Worm (Caenorhabditis elegans) whole organism, L1 larva: ENCODE data around the gene Y53F4B.17.

Source experiments
- C16A3.4 ChIP-seq: fragments of 150-350 bp; optimal IDR thresholded peaks from 2 replicates; lab custom pipeline; 2014; ENCODE audit warnings: missing biosample characterization, missing genetic modification characterization
- C34B4.2 ChIP-seq: sonication (generic microtip); optimal IDR thresholded peaks from 2 replicates; lab custom pipeline; 2017; ENCODE audit warnings: mild to moderate bottlenecking, missing genetic modification characterization, missing compliant biosample characterization
- aly-2 ChIP-seq: fragments of 150-350 bp; optimal IDR thresholded peaks from 2 replicates; lab custom pipeline; 2014; ENCODE audit warnings: missing biosample characterization, missing genetic modification characterization
- ama-1 ChIP-seq: fragments of 150-350 bp; optimal IDR thresholded peaks from 2 replicates; lab custom pipeline; 2014
- blmp-1 ChIP-seq: fragments of 150-350 bp; optimal IDR thresholded peaks from 2 replicates; lab custom pipeline; 2014; ENCODE audit warnings: missing biosample characterization, missing genetic modification characterization
- ceh-63 ChIP-seq: fragments of 200-800 bp; sonication (Bioruptor generic); optimal IDR thresholded peaks from 2 replicates; lab custom pipeline; 2018; ENCODE audit warnings: mild to moderate bottlenecking, missing genetic modification characterization, missing compliant biosample characterization
- ceh-8 ChIP-seq: fragments of 200-800 bp; sonication (Bioruptor generic); optimal IDR thresholded peaks from 2 replicates; lab custom pipeline; 2018; ENCODE audit warnings: mild to moderate bottlenecking, missing genetic modification characterization, moderate library complexity, missing compliant biosample characterization
- ceh-82 ChIP-seq, 3 experiments: fragments of 150-350 bp in 1 of 3; sonication (generic microtip) in 2 of 3; optimal IDR thresholded peaks; 2 replicates each; lab custom pipeline; 2014 to 2017; ENCODE audit warnings: missing biosample characterization in 3 of 3, missing genetic modification characterization in 3 of 3
- ces-1 ChIP-seq: fragments of 150-350 bp; optimal IDR thresholded peaks from 2 replicates; lab custom pipeline; 2014; ENCODE audit warnings: missing biosample characterization, missing genetic modification reagents, missing genetic modification characterization
- dpl-1 ChIP-seq, 3 experiments: fragments of 150-350 bp in 2 of 3; sonication (generic microtip) in 1 of 3; optimal IDR thresholded peaks; 2 replicates each; lab custom pipeline; 2014 to 2017; ENCODE audit warnings: missing biosample characterization in 3 of 3, missing genetic modification characterization in 3 of 3, missing genetic modification reagents in 3 of 3
- egl-13 ChIP-seq: sonication (generic microtip); optimal IDR thresholded peaks from 2 replicates; lab custom pipeline; 2016; ENCODE audit warnings: missing genotype, missing genetic modification reagents, missing genetic modification characterization, missing compliant biosample characterization
- egl-27 ChIP-seq, 2 experiments: fragments of 150-350 bp in 1 of 2; sonication (generic microtip); optimal IDR thresholded peaks; 3 replicates each; lab custom pipeline; 2017 to 2018; ENCODE audit warnings: missing biosample characterization in 2 of 2, missing genetic modification characterization in 2 of 2, missing genetic modification reagents in 2 of 2
- elt-2 ChIP-seq: sonication (generic microtip); optimal IDR thresholded peaks from 2 replicates; lab custom pipeline; 2016; ENCODE audit warnings: missing genetic modification characterization, mild to moderate bottlenecking, inconsistent platforms, missing compliant biosample characterization, missing genetic modification reagents
- ets-5 ChIP-seq: fragments of 200-800 bp; sonication (Bioruptor generic); IDR thresholded peaks from 2 replicates; pipeline ENCODE4 v1.3.6; 2022; ENCODE audit warnings: missing genetic modification characterization, missing compliant biosample characterization
- fkh-10 ChIP-seq: sonication (generic microtip); optimal IDR thresholded peaks from 2 replicates; lab custom pipeline; 2017; ENCODE audit warnings: missing biosample characterization, missing genetic modification reagents, missing genetic modification characterization
- fkh-4 ChIP-seq: sonication (generic microtip); optimal IDR thresholded peaks from 2 replicates; lab custom pipeline; 2016; ENCODE audit warnings: missing compliant biosample characterization, missing genetic modification characterization, borderline replicate concordance
- fos-1 ChIP-seq: fragments of 150-350 bp; optimal IDR thresholded peaks from 2 replicates; lab custom pipeline; 2014; ENCODE audit warnings: missing biosample characterization, missing genetic modification characterization
- grh-1 ChIP-seq: fragments of 200-800 bp; sonication (Bioruptor generic); IDR thresholded peaks from 2 replicates; pipeline ENCODE4 v1.3.6; 2022; ENCODE audit warnings: missing genetic modification reagents, missing genetic modification characterization, missing compliant biosample characterization
- hlh-17 ChIP-seq: fragments of 200-800 bp; sonication (Bioruptor generic); optimal IDR thresholded peaks from 2 replicates; lab custom pipeline; 2018; ENCODE audit warnings: missing genetic modification characterization, mild to moderate bottlenecking, missing compliant biosample characterization, moderate library complexity, borderline replicate concordance
- hpl-2 ChIP-seq: fragments of 150-350 bp; optimal IDR thresholded peaks from 2 replicates; lab custom pipeline; 2014; ENCODE audit warnings: missing biosample characterization, missing genetic modification reagents, missing genetic modification characterization
- irx-1 ChIP-seq: sonication (generic microtip); optimal IDR thresholded peaks from 2 replicates; lab custom pipeline; 2016; ENCODE audit warnings: missing genetic modification characterization, missing compliant biosample characterization
- lin-13 ChIP-seq: fragments of 150-350 bp; optimal IDR thresholded peaks from 2 replicates; lab custom pipeline; 2014; ENCODE audit warnings: missing biosample characterization, missing genetic modification reagents, missing genetic modification characterization
- lin-14 ChIP-seq: fragments of 200-800 bp; sonication (Bioruptor generic); optimal IDR thresholded peaks from 2 replicates; lab custom pipeline; 2018; ENCODE audit warnings: mild to moderate bottlenecking, missing genetic modification characterization, moderate library complexity, missing compliant biosample characterization
- lin-15B ChIP-seq: fragments of 150-350 bp; sonication (generic microtip); optimal IDR thresholded peaks from 3 replicates; lab custom pipeline; 2014; ENCODE audit warnings: missing biosample characterization, missing genetic modification characterization
- lin-35 ChIP-seq, 2 experiments: fragments of 150-350 bp; optimal IDR thresholded peaks; 2 replicates each; lab custom pipeline; 2014; ENCODE audit warnings: missing biosample characterization in 2 of 2, missing genetic modification characterization in 2 of 2, missing genetic modification reagents in 2 of 2
- lir-3 ChIP-seq: sonication (generic microtip); optimal IDR thresholded peaks from 2 replicates; lab custom pipeline; 2016; ENCODE audit warnings: mild to moderate bottlenecking, missing genetic modification characterization, moderate library complexity, missing compliant biosample characterization; ENCODE audit not compliant: poor library complexity
- mab-9 ChIP-seq: fragments of 200-800 bp; sonication (Bioruptor generic); IDR thresholded peaks from 2 replicates; pipeline ENCODE4 v1.3.6; 2022; ENCODE audit warnings: missing genetic modification reagents, missing genetic modification characterization, missing compliant biosample characterization
- mdl-1 ChIP-seq, 2 experiments: fragments of 150-350 bp; optimal IDR thresholded peaks; 2 replicates each; lab custom pipeline; 2014 to 2017; ENCODE audit warnings: missing biosample characterization in 2 of 2, missing genetic modification characterization in 2 of 2, inconsistent platforms in 1 of 2
- mef-2 ChIP-seq: fragments of 150-350 bp; optimal IDR thresholded peaks from 2 replicates; lab custom pipeline; 2014; ENCODE audit warnings: missing biosample characterization, missing genetic modification characterization
- nhr-11 ChIP-seq: fragments of 150-350 bp; optimal IDR thresholded peaks from 2 replicates; lab custom pipeline; 2014; ENCODE audit warnings: missing biosample characterization, missing genetic modification characterization
- nhr-12 ChIP-seq: sonication (generic microtip); optimal IDR thresholded peaks from 2 replicates; lab custom pipeline; 2017; ENCODE audit warnings: missing biosample characterization, missing genetic modification characterization
- nhr-19 ChIP-seq: fragments of 200-800 bp; sonication (Bioruptor generic); conservative IDR thresholded peaks from 2 replicates; pipeline ENCODE4 v1.3.6; 2022; ENCODE audit warnings: missing genetic modification characterization, missing compliant biosample characterization
- nhr-237 ChIP-seq: fragments of 150-350 bp; optimal IDR thresholded peaks from 2 replicates; lab custom pipeline; 2014; ENCODE audit warnings: missing biosample characterization, missing genetic modification characterization
- nhr-28 ChIP-seq: fragments of 150-350 bp; optimal IDR thresholded peaks from 2 replicates; lab custom pipeline; 2014; ENCODE audit warnings: missing biosample characterization, missing genetic modification characterization
- nhr-47 ChIP-seq: sonication (generic microtip); optimal IDR thresholded peaks from 2 replicates; lab custom pipeline; 2016; ENCODE audit warnings: mild to moderate bottlenecking, missing genetic modification characterization, moderate library complexity, missing compliant biosample characterization
- nhr-71 ChIP-seq: sonication (generic microtip); optimal IDR thresholded peaks from 2 replicates; lab custom pipeline; 2016; ENCODE audit warnings: mild to moderate bottlenecking, missing genetic modification characterization, moderate library complexity, missing compliant biosample characterization
- nhr-76 ChIP-seq: sonication (generic microtip); optimal IDR thresholded peaks from 2 replicates; lab custom pipeline; 2017; ENCODE audit warnings: missing biosample characterization, missing genetic modification characterization
- nhr-85 ChIP-seq: sonication (generic microtip); peaks from one replicate; lab custom pipeline; 2016; ENCODE audit warnings: missing genetic modification characterization, inconsistent platforms, missing compliant biosample characterization
- pax-3 ChIP-seq: fragments of 200-800 bp; sonication (Bioruptor generic); optimal IDR thresholded peaks from 2 replicates; lab custom pipeline; 2018; ENCODE audit warnings: mild to moderate bottlenecking, missing genetic modification characterization, moderate library complexity, missing compliant biosample characterization
- snu-23 ChIP-seq: sonication (generic microtip); optimal IDR thresholded peaks from 2 replicates; lab custom pipeline; 2016; ENCODE audit warnings: missing genetic modification characterization, missing compliant biosample characterization
- sptf-1 ChIP-seq: fragments of 150-350 bp; optimal IDR thresholded peaks from 2 replicates; lab custom pipeline; 2014; ENCODE audit warnings: missing biosample characterization, missing genetic modification characterization
- sup-37 ChIP-seq: fragments of 200-800 bp; sonication (Bioruptor generic); optimal IDR thresholded peaks from 2 replicates; lab custom pipeline; 2018; ENCODE audit warnings: mild to moderate bottlenecking, missing genetic modification characterization, missing compliant biosample characterization
- tbx-2 ChIP-seq: sonication (generic microtip); optimal IDR thresholded peaks from 2 replicates; lab custom pipeline; 2016; ENCODE audit warnings: missing genetic modification characterization, missing compliant biosample characterization
- tlp-1 ChIP-seq: fragments of 150-350 bp; optimal IDR thresholded peaks from 2 replicates; lab custom pipeline; 2014; ENCODE audit warnings: missing biosample characterization, missing genetic modification characterization
- unc-130 ChIP-seq: fragments of 150-350 bp; optimal IDR thresholded peaks from 2 replicates; lab custom pipeline; 2017; ENCODE audit warnings: missing biosample characterization, missing genetic modification characterization, inconsistent platforms
- unc-30 ChIP-seq: sonication (generic microtip); optimal IDR thresholded peaks from 2 replicates; lab custom pipeline; 2017; ENCODE audit warnings: missing biosample characterization, missing genetic modification characterization
- unc-98 ChIP-seq: fragments of 200-800 bp; sonication (Bioruptor generic); IDR thresholded peaks from 2 replicates; pipeline ENCODE4 v1.3.6; 2022; ENCODE audit warnings: missing genetic modification characterization, missing compliant biosample characterization
- vab-15 ChIP-seq: sonication (generic microtip); optimal IDR thresholded peaks from 2 replicates; lab custom pipeline; 2017; ENCODE audit warnings: missing genotype, mild to moderate bottlenecking, missing genetic modification characterization, missing compliant biosample characterization
- zag-1 ChIP-seq: fragments of 150-350 bp; optimal IDR thresholded peaks from 2 replicates; lab custom pipeline; 2014; ENCODE audit warnings: missing biosample characterization, missing genetic modification characterization
- ztf-11 ChIP-seq, 2 experiments: sonication (generic microtip); optimal IDR thresholded peaks; 2 replicates each; lab custom pipeline; 2016 to 2017; ENCODE audit warnings: missing genetic modification characterization in 2 of 2, missing biosample characterization in 1 of 2, missing compliant biosample characterization in 1 of 2
- ztf-4 ChIP-seq: fragments of 150-350 bp; optimal IDR thresholded peaks from 2 replicates; lab custom pipeline; 2014; ENCODE audit warnings: missing biosample characterization, missing genetic modification characterization

Gene Y53F4B.17

ce11 chrII:15089086-15089895 is 30.8 kb downstream of the Y53F4B.17 start (continued):
- TF ChIP-seq blmp-1: peak; percentile 6
- TF ChIP-seq ztf-4 (tag; lab: Kevin White, UChicago): no peak
- no peak for TF ChIP-seq nhr-76 (tag; lab: Kevin White, UChicago)
- peak; percentile 5 for TF ChIP-seq sup-37
- no peak for TF ChIP-seq ceh-63
- peak; percentile 19 for TF ChIP-seq lin-13
- no peak for TF ChIP-seq aly-2 (tag; lab: Kevin White, UChicago)
- no peak for TF ChIP-seq C16A3.4 (tag; lab: Kevin White, UChicago)
- peak; percentile 63 for TF ChIP-seq unc-98
- peak; percentile 87 for TF ChIP-seq tbx-2 (tag; lab: Kevin White, UChicago)
- TF ChIP-seq ces-1: no peak
- TF ChIP-seq ceh-82 (tag; optimal IDR thresholded peaks at IDR 0.05; lab: Kevin White, UChicago): peak; percentile 31 to 35 (median 32)
- TF ChIP-seq lir-3 (tag; lab: Kevin White, UChicago): peak; percentile 95
- peak; percentile 90 for TF ChIP-seq nhr-71 (tag; lab: Kevin White, UChicago)
- TF ChIP-seq nhr-12 (tag; lab: Kevin White, UChicago): no peak
- peak; percentile 89 to 93 (median 93) for TF ChIP-seq dpl-1 (GFP tag; optimal IDR thresholded peaks at IDR 0.05; lab: Kevin White, UChicago)
- no peak for TF ChIP-seq lin-14 (GFP tag; lab: Kevin White, UChicago)
- TF ChIP-seq fos-1 (tag; lab: Kevin White, UChicago): peak; percentile 7
- TF ChIP-seq nhr-11 (tag; lab: Kevin White, UChicago): no peak
- TF ChIP-seq egl-27 (tag; optimal IDR thresholded peaks at IDR 0.05; lab: Kevin White, UChicago): no peak
- TF ChIP-seq snu-23 (GFP tag; lab: Kevin White, UChicago): peak; percentile 85
- no peak for TF ChIP-seq ceh-8 (GFP tag; lab: Kevin White, UChicago)
- no peak for TF ChIP-seq hlh-17 (GFP tag; lab: Kevin White, UChicago)
- TF ChIP-seq vab-15 (tag; lab: Kevin White, UChicago): peak; percentile 91
- TF ChIP-seq elt-2 (tag; lab: Kevin White, UChicago): peak; percentile 58
- TF ChIP-seq nhr-28: no peak
- TF ChIP-seq unc-30 (tag; lab: Kevin White, UChicago): no peak
- TF ChIP-seq grh-1 (GFP tag; lab: Robert Waterston, UW): peak; percentile 51; the same call in 1 of the 2 replicates
- TF ChIP-seq pax-3 (tag; lab: Kevin White, UChicago): peak; percentile 92
- TF ChIP-seq zag-1 (tag; lab: Kevin White, UChicago): no peak
- TF ChIP-seq nhr-85 (tag; lab: Kevin White, UChicago): peak; percentile 96
- peak; percentile 92 for TF ChIP-seq nhr-47
- peak; percentile 93 for TF ChIP-seq egl-13 (tag; lab: Kevin White, UChicago)
- peak; percentile 58; the same call in 1 of the 2 replicates for TF ChIP-seq mab-9 (GFP tag; lab: Robert Waterston, UW)
- no peak for TF ChIP-seq hpl-2
- peak; percentile 13 for TF ChIP-seq lin-15B (tag; lab: Kevin White, UChicago)
- TF ChIP-seq fkh-4: peak; percentile 96
- no peak for TF ChIP-seq tlp-1 (tag; lab: Kevin White, UChicago)
- peak in 1 of 2 experiments; percentile 94 for TF ChIP-seq ztf-11 (tag; optimal IDR thresholded peaks at IDR 0.05; lab: Kevin White, UChicago)
- no peak for TF ChIP-seq ama-1 (lab: Kevin White, UChicago)
- no peak for TF ChIP-seq sptf-1 (tag; lab: Kevin White, UChicago)
- TF ChIP-seq C34B4.2 (tag; lab: Kevin White, UChicago): no peak
- peak; percentile 93 to 95 for TF ChIP-seq lin-35 (GFP tag; optimal IDR thresholded peaks at IDR 0.05; lab: Kevin White, UChicago)
- TF ChIP-seq fkh-10 (GFP tag; lab: Kevin White, UChicago): no peak
- peak; percentile 95 for TF ChIP-seq irx-1 (tag; lab: Kevin White, UChicago)
- no peak for TF ChIP-seq mef-2 (tag; lab: Kevin White, UChicago)
- TF ChIP-seq nhr-19: peak; percentile 79
- TF ChIP-seq ets-5 (GFP tag; lab: Robert Waterston, UW): no peak
- no peak for TF ChIP-seq nhr-237 (tag; lab: Kevin White, UChicago)
- peak; percentile 54 for TF ChIP-seq unc-130 (tag; lab: Kevin White, UChicago)
- TF ChIP-seq mdl-1 (tag; optimal IDR thresholded peaks at IDR 0.05; lab: Kevin White, UChicago): peak in 1 of 2 experiments; percentile 38
